Worm (Caenorhabditis elegans) whole organism, late embryonic: ENCODE measurements around the gene Y71H2AR.2.

Experiments
- C38D4.7 ChIP-seq: fragments of 200-800 bp; sonication (Bioruptor generic); optimal IDR thresholded peaks from 2 replicates; lab custom pipeline; 2018; ENCODE audit warnings: mild to moderate bottlenecking, missing genetic modification characterization, moderate library complexity, missing compliant biosample characterization
- T23F11.4 ChIP-seq: fragments of 200-800 bp; sonication (Bioruptor generic); optimal IDR thresholded peaks from 2 replicates; lab custom pipeline; 2018; ENCODE audit warnings: mild to moderate bottlenecking, missing genetic modification characterization, missing compliant biosample characterization
- Y22D7AL.16 ChIP-seq: sonication (generic microtip); optimal IDR thresholded peaks from 2 replicates; lab custom pipeline; 2016; ENCODE audit warnings: missing genetic modification characterization, missing compliant biosample characterization
- ama-1 ChIP-seq: fragments of 150-350 bp; optimal IDR thresholded peaks from 2 replicates; lab custom pipeline; 2014
- ceh-14 ChIP-seq: sonication (generic microtip); optimal IDR thresholded peaks from 2 replicates; lab custom pipeline; 2016; ENCODE audit warnings: missing genotype, missing genetic modification characterization, missing compliant biosample characterization
- ceh-24 ChIP-seq: sonication (generic microtip); optimal IDR thresholded peaks from 2 replicates; lab custom pipeline; 2016; ENCODE audit warnings: mild to moderate bottlenecking, missing genetic modification characterization, missing compliant biosample characterization
- ceh-31 ChIP-seq: sonication (generic microtip); optimal IDR thresholded peaks from 2 replicates; lab custom pipeline; 2016; ENCODE audit warnings: missing genetic modification characterization, missing compliant biosample characterization
- ceh-48 ChIP-seq: sonication (generic microtip); optimal IDR thresholded peaks from 2 replicates; lab custom pipeline; 2016; ENCODE audit warnings: missing genetic modification characterization, inconsistent platforms, missing compliant biosample characterization
- che-1 ChIP-seq: sonication (generic microtip); optimal IDR thresholded peaks from 2 replicates; lab custom pipeline; 2016; ENCODE audit warnings: mild to moderate bottlenecking, missing genetic modification characterization, missing compliant biosample characterization
- dmd-4 ChIP-seq: sonication (generic microtip); optimal IDR thresholded peaks from 2 replicates; lab custom pipeline; 2016; ENCODE audit warnings: borderline replicate concordance, missing genetic modification characterization, missing compliant biosample characterization
- dve-1 ChIP-seq: sonication (generic microtip); optimal IDR thresholded peaks from 2 replicates; lab custom pipeline; 2017; ENCODE audit warnings: antibody characterized with exemption, mild to moderate bottlenecking, missing genetic modification characterization, missing compliant biosample characterization
- elt-2 ChIP-seq: sonication (generic microtip); optimal IDR thresholded peaks from 2 replicates; lab custom pipeline; 2016; ENCODE audit warnings: missing genetic modification reagents, missing genetic modification characterization, missing compliant biosample characterization
- ets-4 ChIP-seq: sonication (generic microtip); optimal IDR thresholded peaks from 2 replicates; lab custom pipeline; 2016; ENCODE audit warnings: missing genetic modification characterization, missing compliant biosample characterization
- eyg-1 ChIP-seq: sonication (generic microtip); optimal IDR thresholded peaks from 2 replicates; lab custom pipeline; 2016; ENCODE audit warnings: missing genotype, missing genetic modification characterization, missing compliant biosample characterization
- fax-1 ChIP-seq: sonication (generic microtip); optimal IDR thresholded peaks from 2 replicates; lab custom pipeline; 2016; ENCODE audit warnings: missing genotype, missing genetic modification characterization, missing compliant biosample characterization
- fkh-6 ChIP-seq: sonication (generic microtip); optimal IDR thresholded peaks from 2 replicates; lab custom pipeline; 2016; ENCODE audit warnings: missing genetic modification characterization, missing compliant biosample characterization
- hlh-30 ChIP-seq: sonication (generic microtip); optimal IDR thresholded peaks from 2 replicates; lab custom pipeline; 2017; ENCODE audit warnings: antibody characterized with exemption, missing genetic modification characterization, missing compliant biosample characterization; ENCODE audit not compliant: insufficient read depth
- hlh-6 ChIP-seq: sonication (generic microtip); optimal IDR thresholded peaks from 2 replicates; lab custom pipeline; 2016; ENCODE audit warnings: missing genotype, missing genetic modification characterization, missing compliant biosample characterization
- hlh-8 ChIP-seq: sonication (generic microtip); optimal IDR thresholded peaks from 2 replicates; lab custom pipeline; 2016; ENCODE audit warnings: missing genotype, missing genetic modification characterization, missing compliant biosample characterization
- lin-11 ChIP-seq: fragments of 200-800 bp; sonication (Bioruptor generic); optimal IDR thresholded peaks from 2 replicates; lab custom pipeline; 2018; ENCODE audit warnings: mild to moderate bottlenecking, missing genetic modification characterization, missing compliant biosample characterization
- nfya-1 ChIP-seq: sonication (generic microtip); optimal IDR thresholded peaks from 2 replicates; lab custom pipeline; 2017; ENCODE audit warnings: missing genetic modification characterization, mild to moderate bottlenecking, missing compliant biosample characterization, antibody characterized with exemption, moderate library complexity
- pha-4 ChIP-seq: fragments of 150-350 bp; optimal IDR thresholded peaks from 2 replicates; lab custom pipeline; 2018; ENCODE audit warnings: missing biosample characterization, missing genetic modification reagents, missing genetic modification characterization
- pqm-1 ChIP-seq: sonication (generic microtip); optimal IDR thresholded peaks from 2 replicates; lab custom pipeline; 2016; ENCODE audit warnings: missing genetic modification characterization, missing compliant biosample characterization
- pros-1 ChIP-seq: fragments of 150-350 bp; optimal IDR thresholded peaks from 2 replicates; lab custom pipeline; 2014; ENCODE audit warnings: missing biosample characterization, missing genetic modification reagents, missing genetic modification characterization
- ref-2 ChIP-seq: sonication (generic microtip); optimal IDR thresholded peaks from 2 replicates; lab custom pipeline; 2016; ENCODE audit warnings: missing genetic modification characterization, missing compliant biosample characterization
- rnt-1 ChIP-seq: sonication (generic microtip); optimal IDR thresholded peaks from 2 replicates; lab custom pipeline; 2016; ENCODE audit warnings: missing genetic modification characterization, missing compliant biosample characterization
- sdc-2 ChIP-seq: sonication (generic microtip); optimal IDR thresholded peaks from 2 replicates; lab custom pipeline; 2016; ENCODE audit warnings: missing genotype, missing genetic modification characterization, missing compliant biosample characterization
- sox-4 ChIP-seq: sonication (generic microtip); optimal IDR thresholded peaks from 2 replicates; lab custom pipeline; 2017; ENCODE audit warnings: mild to moderate bottlenecking, missing genetic modification characterization, inconsistent platforms, missing compliant biosample characterization
- syd-9 ChIP-seq: sonication (generic microtip); optimal IDR thresholded peaks from 2 replicates; lab custom pipeline; 2016; ENCODE audit warnings: mild to moderate bottlenecking, missing genetic modification characterization, moderate library complexity, missing compliant biosample characterization
- tbx-2 ChIP-seq: sonication (generic microtip); optimal IDR thresholded peaks from 2 replicates; lab custom pipeline; 2016; ENCODE audit warnings: missing genetic modification characterization, missing compliant biosample characterization
- tbx-7 ChIP-seq: sonication (generic microtip); optimal IDR thresholded peaks from 2 replicates; lab custom pipeline; 2016; ENCODE audit warnings: missing genotype, missing genetic modification characterization, missing compliant biosample characterization
- unc-3 ChIP-seq, 2 experiments: fragments of 200-800 bp in 1 of 2; sonication (Bioruptor generic) in 1 of 2; sonication (generic microtip) in 1 of 2; conservative IDR thresholded peaks in 1 of 2; optimal IDR thresholded peaks in 1 of 2; 2 replicates each; pipeline versions ENCODE4 v1.3.6 to Lab custom; 2016 to 2022; ENCODE audit warnings: missing compliant biosample characterization in 2 of 2, missing genetic modification characterization in 2 of 2, missing genetic modification reagents in 1 of 2
- unc-42 ChIP-seq: sonication (generic microtip); optimal IDR thresholded peaks from 2 replicates; lab custom pipeline; 2016; ENCODE audit warnings: missing genotype, missing genetic modification characterization, missing compliant biosample characterization
- unc-55 ChIP-seq: sonication (generic microtip); optimal IDR thresholded peaks from 2 replicates; lab custom pipeline; 2017; ENCODE audit warnings: missing biosample characterization, missing genetic modification reagents, missing genetic modification characterization
- ztf-16 ChIP-seq: sonication (generic microtip); optimal IDR thresholded peaks from 2 replicates; lab custom pipeline; 2017; ENCODE audit warnings: missing genetic modification characterization, missing compliant biosample characterization

Y71H2AR.2 gene

ce11 chrIII:2869512-2869911, 28.8 kb upstream of the Y71H2AR.2 start:
- TF ChIP-seq pros-1 (tag; lab: Kevin White, UChicago) = no peak
- TF ChIP-seq C38D4.7 (GFP tag; lab: Kevin White, UChicago) = no peak
- peak; percentile 17 for TF ChIP-seq elt-2 (tag; lab: Kevin White, UChicago)
- TF ChIP-seq ref-2 = no peak
- no peak for TF ChIP-seq ztf-16 (tag; lab: Kevin White, UChicago)

ce11 chrIII:2869033-2869432, 28.3 kb upstream of the Y71H2AR.2 start:
- TF ChIP-seq sdc-2 (no peak), syd-9 (tag; lab: Kevin White, UChicago) (no peak), hlh-30 (no peak), fkh-6 (tag; lab: Kevin White, UChicago) (no peak), lin-11 (no peak), unc-55 (GFP tag; lab: Kevin White, UChicago) (no peak), dve-1 (tag; lab: Kevin White, UChicago) (no peak), hlh-6 (tag; lab: Kevin White, UChicago) (no peak), dmd-4 (no peak), che-1 (no peak), unc-42 (tag; lab: Kevin White, UChicago) (no peak), ama-1 (no peak), ets-4 (tag; lab: Kevin White, UChicago) (no peak), nfya-1 (tag; lab: Kevin White, UChicago) (no peak)

DNA sequence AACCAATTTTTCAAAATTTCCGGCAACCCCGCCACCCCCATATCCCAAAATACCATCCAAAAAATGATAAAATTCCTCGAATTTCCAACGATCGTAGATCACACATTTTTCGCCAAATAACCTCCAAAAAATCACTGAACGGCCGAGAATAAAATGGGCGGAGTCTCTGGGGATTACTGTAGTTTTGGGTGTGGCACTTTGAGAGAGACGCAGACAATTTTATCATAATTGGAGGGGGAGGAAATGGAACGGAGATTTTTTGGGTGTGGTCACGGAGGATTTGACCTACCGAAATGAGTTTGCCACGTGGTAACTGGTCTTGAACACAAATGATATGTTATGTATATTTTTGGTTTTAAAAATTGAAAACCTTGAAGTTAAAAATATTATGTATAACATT, 27.7 kb upstream of the Y71H2AR.2 start:
- TF ChIP-seq rnt-1 (no peak), Y22D7AL.16 (no peak), T23F11.4 (no peak), dmd-4 (no peak), ceh-24 (tag; lab: Kevin White, UChicago) (no peak), tbx-7 (tag; lab: Kevin White, UChicago) (no peak), ceh-14 (tag; lab: Kevin White, UChicago) (no peak), pqm-1 (tag; lab: Kevin White, UChicago) (no peak), dve-1 (tag; lab: Kevin White, UChicago) (no peak), fax-1 (tag; lab: Kevin White, UChicago) (no peak), hlh-30 (no peak), pros-1 (tag; lab: Kevin White, UChicago) (no peak), ceh-31 (tag; lab: Kevin White, UChicago) (no peak), che-1 (no peak), unc-3 (GFP tag; conservative IDR thresholded peaks at IDR 0.05; lab: Robert Waterston, UW) (no peak), unc-3 (tag; optimal IDR thresholded peaks at IDR 0.05; lab: Kevin White, UChicago) (no peak), pha-4 (tag; lab: Kevin White, UChicago) (no peak), tbx-2 (no peak), unc-42 (tag; lab: Kevin White, UChicago) (no peak)

- no peak for TF ChIP-seq hlh-6 (tag; lab: Kevin White, UChicago)
- no peak for TF ChIP-seq eyg-1
- TF ChIP-seq hlh-8 (tag; lab: Kevin White, UChicago) = no peak
- TF ChIP-seq ceh-31 (tag; lab: Kevin White, UChicago) = no peak
- TF ChIP-seq sox-4 (tag; lab: Kevin White, UChicago) = no peak
- TF ChIP-seq ceh-48 (tag; lab: Kevin White, UChicago) = no peak
- TF ChIP-seq rnt-1 = no peak
Observed at ce11 chrIII:2866597-2866996, 25.9 kb upstream of the Y71H2AR.2 start.

DNA sequence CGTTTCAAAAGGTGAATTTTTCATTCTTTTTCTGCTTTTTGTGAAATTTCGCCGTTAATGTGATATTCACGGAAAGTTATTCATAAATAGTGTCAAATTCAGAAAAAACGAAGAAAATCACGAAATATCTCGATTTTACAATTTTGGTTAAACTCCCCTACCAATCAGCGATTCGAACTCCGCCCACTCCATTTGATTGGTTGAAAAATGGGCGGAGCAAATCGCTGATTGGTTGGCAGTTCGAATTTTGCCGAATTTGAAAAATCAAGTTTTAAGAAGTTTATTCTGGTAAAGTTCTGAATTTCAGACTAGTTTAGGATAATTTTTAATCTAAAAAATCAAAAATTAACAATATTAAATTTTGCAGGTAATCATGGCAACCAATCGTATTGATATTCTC, 23.9 kb upstream of the Y71H2AR.2 start:
- TF ChIP-seq elt-2 (tag; lab: Kevin White, UChicago) = no peak
- peak; percentile 90 for TF ChIP-seq nfya-1 (tag; lab: Kevin White, UChicago)
